Fruit fly (Drosophila melanogaster): ENCODE data around the gene lace.

dm6 chr2L:15496310-15496709 lies 2.6 kb upstream of the lace start:
- no peak for TF ChIP-seq Sin3A (optimal IDR thresholded peaks at IDR 0.05)
- no peak for TF ChIP-seq h (optimal IDR thresholded peaks at IDR 0.05)
